Fruit fly (Drosophila melanogaster) whole organism, embryonic: ENCODE measurements around the gene CG43389.
A peak's percentile ranks its signal among the peaks of the same experiment; 100 is the strongest.

Experiments used
- Asciz ChIP-seq: fragments of 200-800 bp; sonication (Bioruptor generic); optimal IDR thresholded peaks from 2 replicates; lab custom pipeline; 2017; ENCODE audit warnings: missing biosample characterization, mild to moderate bottlenecking, missing genetic modification characterization, missing genetic modification reagents
- Blimp-1 ChIP-seq: fragments of 200-800 bp; sonication (Bioruptor generic); optimal IDR thresholded peaks from 3 replicates; lab custom pipeline; 2018; ENCODE audit warnings: missing biosample characterization, missing genetic modification characterization, mild to moderate bottlenecking, moderate library complexity, missing genetic modification reagents
- CG11398 ChIP-seq: fragments of 200-800 bp; sonication (Bioruptor generic); optimal IDR thresholded peaks from 2 replicates; lab custom pipeline; 2016; ENCODE audit warnings: missing biosample characterization, missing genetic modification characterization
- CG11456 ChIP-seq: fragments of 200-800 bp; sonication (Bioruptor generic); IDR thresholded peaks from 3 replicates; pipeline ENCODE4 v1.3.6; 2022; ENCODE audit warnings: missing biosample characterization, missing genetic modification characterization
- CG12391 ChIP-seq: fragments of 200-800 bp; sonication (Bioruptor generic); optimal IDR thresholded peaks from 3 replicates; lab custom pipeline; 2018; ENCODE audit warnings: missing biosample characterization, mild to moderate bottlenecking, missing genetic modification characterization, moderate library complexity
- CG13424 ChIP-seq: fragments of 200-800 bp; sonication (Bioruptor generic); optimal IDR thresholded peaks from 2 replicates; lab custom pipeline; 2019; ENCODE audit warnings: missing biosample characterization, mild to moderate bottlenecking, missing genetic modification characterization, moderate library complexity
- CG14441 ChIP-seq: fragments of 200-800 bp; sonication (Bioruptor generic); IDR thresholded peaks from 2 replicates; pipeline ENCODE4 v1.3.6; 2022; ENCODE audit warnings: missing biosample characterization, missing genetic modification characterization
- CG15269 ChIP-seq: fragments of 200-800 bp; sonication (Bioruptor generic); optimal IDR thresholded peaks from 2 replicates; lab custom pipeline; 2018; ENCODE audit warnings: missing biosample characterization, mild to moderate bottlenecking, missing genetic modification characterization, moderate library complexity
- CG17568 ChIP-seq: fragments of 200-800 bp; sonication (Bioruptor generic); optimal IDR thresholded peaks from 2 replicates; lab custom pipeline; 2018; ENCODE audit warnings: missing biosample characterization, mild to moderate bottlenecking, missing genetic modification characterization, moderate library complexity
- CG3163 ChIP-seq: fragments of 200-800 bp; sonication (Bioruptor generic); optimal IDR thresholded peaks from 3 replicates; lab custom pipeline; 2016; ENCODE audit warnings: missing biosample characterization, missing genetic modification characterization
- CG33557 ChIP-seq: fragments of 200-800 bp; sonication (Bioruptor generic); optimal IDR thresholded peaks from 2 replicates; lab custom pipeline; 2019; ENCODE audit warnings: missing biosample characterization, mild to moderate bottlenecking, missing genetic modification characterization, moderate library complexity
- CoRest ChIP-seq: fragments of 200-800 bp; sonication (Bioruptor generic); optimal IDR thresholded peaks from 3 replicates; lab custom pipeline; 2018; ENCODE audit warnings: missing biosample characterization, mild to moderate bottlenecking, missing genetic modification characterization, moderate library complexity
- Dek ChIP-seq: fragments of 200-800 bp; sonication (Bioruptor generic); optimal IDR thresholded peaks from 3 replicates; lab custom pipeline; 2019; ENCODE audit warnings: missing biosample characterization, mild to moderate bottlenecking, missing genetic modification characterization, moderate library complexity
- Doc3 ChIP-seq: fragments of 200-800 bp; sonication (Bioruptor generic); IDR thresholded peaks from 3 replicates; pipeline ENCODE4 v1.3.6; 2022; ENCODE audit warnings: missing biosample characterization, missing genetic modification characterization; ENCODE audit not compliant: partially characterized antibody
- Drgx ChIP-seq: fragments of 200-800 bp; sonication (Bioruptor generic); IDR thresholded peaks from 2 replicates; pipeline ENCODE4 v1.3.6; 2022; ENCODE audit warnings: missing biosample characterization, missing genetic modification characterization
- E2f2 ChIP-seq: fragments of 200-800 bp; sonication (Bioruptor generic); IDR thresholded peaks from 2 replicates; pipeline ENCODE4 v1.3.6; 2022; ENCODE audit warnings: missing biosample characterization, missing genetic modification characterization
- Hmx ChIP-seq: fragments of 200-800 bp; sonication (Bioruptor generic); optimal IDR thresholded peaks from 2 replicates; lab custom pipeline; 2016; ENCODE audit warnings: missing biosample characterization, missing genetic modification characterization
- Hr51 ChIP-seq, 2 experiments: fragments of 200-800 bp; sonication (Bioruptor generic); optimal IDR thresholded peaks; 2 replicates in 1 of 2; 3 replicates in 1 of 2; lab custom pipeline; 2016 to 2018; ENCODE audit warnings: missing biosample characterization in 2 of 2, missing genetic modification characterization in 2 of 2, mild to moderate bottlenecking in 1 of 2, moderate library complexity in 1 of 2
- Lhr ChIP-seq: fragments of 200-800 bp; sonication (Bioruptor generic); optimal IDR thresholded peaks from 3 replicates; lab custom pipeline; 2017; ENCODE audit warnings: mild to moderate bottlenecking, missing biosample characterization, missing genetic modification reagents, missing genetic modification characterization
- Meics ChIP-seq: fragments of 200-800 bp; sonication (Bioruptor generic); optimal IDR thresholded peaks from 2 replicates; lab custom pipeline; 2017; ENCODE audit warnings: missing biosample characterization, mild to moderate bottlenecking, missing genetic modification characterization
- Oli ChIP-seq: fragments of 200-800 bp; sonication (Bioruptor generic); optimal IDR thresholded peaks from 2 replicates; lab custom pipeline; 2018; ENCODE audit warnings: missing biosample characterization, mild to moderate bottlenecking, missing genetic modification characterization, moderate library complexity
- Opbp ChIP-seq: fragments of 200-800 bp; sonication (Bioruptor generic); IDR thresholded peaks from 3 replicates; pipeline ENCODE4 v1.3.6; 2022; ENCODE audit warnings: missing biosample characterization, missing genetic modification characterization; ENCODE audit not compliant: partially characterized antibody
- Sox102F ChIP-seq: fragments of 200-800 bp; sonication (Bioruptor generic); optimal IDR thresholded peaks from 2 replicates; lab custom pipeline; 2018; ENCODE audit warnings: missing biosample characterization, mild to moderate bottlenecking, missing genetic modification characterization, moderate library complexity
- Trl ChIP-seq, 3 experiments: fragments of >200 bp in 2 of 3; fragments of 200-800 bp in 1 of 3; sonication (Bioruptor generic) in 1 of 3; optimal IDR thresholded peaks; 2 replicates in 1 of 3; 3 replicates in 2 of 3; lab custom pipeline; 2016 to 2017; ENCODE audit warnings: missing biosample characterization in 1 of 3, missing genetic modification characterization in 1 of 3
- Usf ChIP-seq: fragments of 200-800 bp; sonication (Bioruptor generic); optimal IDR thresholded peaks from 2 replicates; lab custom pipeline; 2017; ENCODE audit warnings: missing genotype, missing biosample characterization, missing genetic modification characterization
- dmrt99B ChIP-seq: fragments of 200-800 bp; sonication (Bioruptor generic); optimal IDR thresholded peaks from 2 replicates; lab custom pipeline; 2018; ENCODE audit warnings: missing biosample characterization, mild to moderate bottlenecking, missing genetic modification characterization, moderate library complexity
- eve ChIP-seq, 2 experiments: fragments of >200 bp; optimal IDR thresholded peaks; 2 replicates each; lab custom pipeline; 2017; ENCODE audit warnings: missing biosample characterization in 2 of 2, missing genetic modification characterization in 2 of 2
- ftz-f1 ChIP-seq: fragments of 200-800 bp; sonication (Bioruptor generic); optimal IDR thresholded peaks from 2 replicates; lab custom pipeline; 2016; ENCODE audit warnings: missing biosample characterization, missing genetic modification characterization
- gcm2 ChIP-seq: fragments of 200-800 bp; sonication (Bioruptor generic); optimal IDR thresholded peaks from 2 replicates; lab custom pipeline; 2016; ENCODE audit warnings: missing biosample characterization, missing genetic modification characterization
- gem ChIP-seq: fragments of 200-800 bp; sonication (Bioruptor generic); optimal IDR thresholded peaks from 2 replicates; lab custom pipeline; 2019; ENCODE audit warnings: missing biosample characterization, mild to moderate bottlenecking, missing genetic modification characterization, moderate library complexity
- kni ChIP-seq: fragments of 200-800 bp; sonication (Bioruptor generic); optimal IDR thresholded peaks from 3 replicates; lab custom pipeline; 2017; ENCODE audit warnings: mild to moderate bottlenecking, missing biosample characterization, missing genetic modification reagents, missing genetic modification characterization
- pita ChIP-seq: fragments of 200-800 bp; sonication (Bioruptor generic); optimal IDR thresholded peaks from 2 replicates; lab custom pipeline; 2017; ENCODE audit warnings: missing biosample characterization, mild to moderate bottlenecking, missing genetic modification characterization
- pzg ChIP-seq: fragments of 200-800 bp; sonication (Bioruptor generic); optimal IDR thresholded peaks from 3 replicates; lab custom pipeline; 2018; ENCODE audit warnings: missing biosample characterization, mild to moderate bottlenecking, missing genetic modification characterization, moderate library complexity
- stwl ChIP-seq: fragments of 200-800 bp; sonication (Bioruptor generic); optimal IDR thresholded peaks from 3 replicates; lab custom pipeline; 2018; ENCODE audit warnings: missing biosample characterization, mild to moderate bottlenecking, missing genetic modification characterization, moderate library complexity
- vvl ChIP-seq: fragments of 200-800 bp; sonication (Bioruptor generic); IDR thresholded peaks from 2 replicates; pipeline ENCODE4 v1.3.6; 2022; ENCODE audit warnings: missing biosample characterization, missing genetic modification characterization

Gene CG43389

dm6 chr3L:3276930-3277329 lies 29.1 kb downstream of the CG43389 start (continued):
- TF ChIP-seq ftz-f1 (peak; percentile 80), Lhr (peak; percentile 56), CG17568 (GFP tag; lab: Kevin White, UChicago) (no peak), CG11398 (GFP tag; lab: Kevin White, UChicago) (no peak), CoRest (tag; lab: Kevin White, UChicago) (peak; percentile 27), Opbp (peak; percentile 49; the same call in 1 of the 3 replicates), E2f2 (0 out of 2 replicates have a peak, but pooled peaks have one; percentile 8), pita (GFP tag; lab: Kevin White, UChicago) (peak; percentile 61), stwl (tag; lab: Kevin White, UChicago) (peak; percentile 54), Usf (GFP tag; lab: Kevin White, UChicago) (no peak)

DNA sequence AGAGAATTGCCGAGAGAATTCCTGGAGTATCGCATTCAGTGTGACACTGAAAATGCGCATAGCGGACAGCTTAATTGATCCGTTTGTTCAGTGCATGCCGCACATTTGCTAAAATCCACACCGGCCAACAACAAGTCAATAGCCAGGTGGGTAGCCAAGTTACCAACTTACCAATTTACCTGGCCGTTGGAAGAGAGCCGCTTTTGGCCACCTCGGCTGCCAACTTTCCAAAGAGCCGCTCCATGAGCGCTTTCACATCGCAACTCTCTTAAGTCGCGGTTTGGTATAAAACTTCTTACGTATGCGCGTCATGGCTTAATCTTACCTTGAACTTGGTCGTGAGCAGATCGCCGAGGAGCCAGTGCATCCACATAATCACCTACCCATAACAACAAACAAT lies 32.1 kb downstream of the CG43389 start, which contains the start of gene CG12017:
TSS of gene CG12017 (plus strand) at position 310 of the 400 bp plus-strand sequence.
- peak; percentile 63 for TF ChIP-seq CG3163 (GFP tag; lab: Kevin White, UChicago)
- no peak for TF ChIP-seq pzg (GFP tag; lab: Kevin White, UChicago)
- no peak for TF ChIP-seq CG33557
- no peak for TF ChIP-seq CG11456 (GFP tag; lab: Robert Waterston, UW)
- 0 out of 3 replicates have a peak, but pooled peaks have one; percentile 15 for TF ChIP-seq Doc3 (GFP tag; lab: Robert Waterston, UW)
- TF ChIP-seq Blimp-1 (GFP tag; lab: Kevin White, UChicago): peak; percentile 11
- TF ChIP-seq Trl (optimal IDR thresholded peaks at IDR 0.05; lab: Kevin White, UChicago): peak in 1 of 2 experiments; percentile 22
- no peak for TF ChIP-seq Trl (GFP tag; optimal IDR thresholded peaks at IDR 0.05; lab: Kevin White, UChicago)
- peak; percentile 37 for TF ChIP-seq kni (GFP tag; lab: Kevin White, UChicago)
- TF ChIP-seq, all 482 proteins: peak for 5

DNA sequence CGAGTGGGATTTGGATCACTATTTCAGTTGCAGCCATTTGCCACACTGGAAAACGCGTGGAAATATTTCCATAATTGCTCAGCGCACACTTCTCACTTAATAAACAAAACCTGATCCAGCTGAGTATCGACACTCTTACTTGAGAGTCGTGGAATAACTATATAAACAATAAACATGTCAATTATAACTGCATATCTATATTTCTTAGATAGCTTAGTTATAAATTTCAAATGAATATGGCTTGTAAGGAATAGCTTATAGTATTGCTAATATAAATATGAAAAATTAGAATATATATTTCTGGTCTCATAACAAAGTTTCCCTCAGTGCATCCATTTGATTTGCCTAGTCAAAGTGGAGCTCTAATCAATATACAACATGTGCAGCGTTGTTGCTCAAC lies 35.4 kb downstream of the CG43389 start:
- peak; percentile 19 for TF ChIP-seq dmrt99B (tag; lab: Kevin White, UChicago)
- peak; percentile 35 for TF ChIP-seq Oli (tag; lab: Kevin White, UChicago)
- no peak for TF ChIP-seq CG14441 (GFP tag; lab: Robert Waterston, UW)
- no peak for TF ChIP-seq Hmx (GFP tag; lab: Kevin White, UChicago)
- peak; percentile 56 for TF ChIP-seq Sox102F (GFP tag; lab: Kevin White, UChicago)
- TF ChIP-seq CG13424 (tag; lab: Kevin White, UChicago): peak; percentile 22
- TF ChIP-seq Dek (tag; lab: Kevin White, UChicago): no peak
- peak; percentile 35; the same call in 1 of the 2 replicates for TF ChIP-seq Drgx (GFP tag; lab: Robert Waterston, UW)
- peak; percentile 6 for TF ChIP-seq CG12391
- no peak for TF ChIP-seq Meics
- no peak for TF ChIP-seq gcm2 (GFP tag; lab: Kevin White, UChicago)
- peak in 1 of 2 experiments; percentile 29 for TF ChIP-seq eve (GFP tag; optimal IDR thresholded peaks at IDR 0.05; lab: Kevin White, UChicago)
- TF ChIP-seq Asciz (GFP tag; lab: Kevin White, UChicago): no peak
- peak; percentile 39 for TF ChIP-seq CG15269
- 0 out of 2 replicates have a peak, but pooled peaks have one; percentile 29 for TF ChIP-seq vvl
- peak; percentile 15 for TF ChIP-seq gem (tag; lab: Kevin White, UChicago)
- TF ChIP-seq Hr51 (GFP tag; optimal IDR thresholded peaks at IDR 0.05; lab: Kevin White, UChicago): peak in 1 of 2 experiments; percentile 57
